Worm (Caenorhabditis elegans): ENCODE data around the gene F22H10.6.

The F22H10.6 gene

DNA sequence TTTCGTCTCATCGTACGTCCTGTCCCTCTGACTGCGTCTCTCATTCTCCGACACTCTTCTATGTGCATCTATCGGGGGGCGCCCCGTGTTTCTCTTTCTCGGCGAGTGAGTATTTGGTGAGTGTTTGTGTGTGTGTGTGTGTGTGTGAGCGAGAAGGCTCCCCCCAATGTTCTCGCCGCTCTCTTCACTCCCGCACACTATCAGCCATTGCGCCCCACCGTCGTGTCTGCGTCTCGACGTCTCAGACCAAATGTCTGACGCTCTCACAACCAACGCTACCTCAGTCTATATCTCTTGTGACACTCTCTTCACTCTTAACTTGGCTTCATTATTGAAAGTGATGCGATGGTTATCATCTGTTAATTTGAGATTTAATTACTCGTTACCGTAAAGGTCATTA lies 35.7 kb upstream of the F22H10.6 start (continued):
- TF ChIP-seq set-16 (GFP tag; IDR thresholded peaks at IDR 0.05) (peak; percentile 84), attf-4 (tag; optimal IDR thresholded peaks at IDR 0.05) (peak; percentile 9), lin-15B (tag; optimal IDR thresholded peaks at IDR 0.05) (no peak), zip-2 (tag; optimal IDR thresholded peaks at IDR 0.05) (no peak), jun-1 (tag; optimal IDR thresholded peaks at IDR 0.05) (peak; percentile 87), daf-19 (GFP tag; conservative IDR thresholded peaks at IDR 0.05) (no peak), duxl-1 (tag; optimal IDR thresholded peaks at IDR 0.05; ENCODE audit: poor library complexity) (no peak), dmd-6 (GFP tag; IDR thresholded peaks at IDR 0.05) (peak; percentile 98), F49E8.2 (tag; optimal IDR thresholded peaks at IDR 0.05; ENCODE audit: borderline replicate concordance) (no peak), egl-43 (GFP tag; IDR thresholded peaks at IDR 0.05) (no peak; the same call in 1 of the 2 replicates), daf-12 (tag; optimal IDR thresholded peaks at IDR 0.05) (no peak), lin-39 (tag; optimal IDR thresholded peaks at IDR 0.05) (no peak), ctbp-1 (GFP tag; IDR thresholded peaks at IDR 0.05) (peak; percentile 93), hmg-1.1 (GFP tag; IDR thresholded peaks at IDR 0.05) (peak; percentile 98), dmd-9 (GFP tag; IDR thresholded peaks at IDR 0.05) (peak; percentile 57; the same call in 1 of the 2 replicates), nhr-6 (tag; optimal IDR thresholded peaks at IDR 0.05) (peak; percentile 89), ces-1 (GFP tag; optimal IDR thresholded peaks at IDR 0.05) (no peak), nhr-11 (tag; optimal IDR thresholded peaks at IDR 0.05) (peak; percentile 94), nhr-42 (GFP tag; IDR thresholded peaks at IDR 0.05) (peak; percentile 45; the same call in 1 of the 2 replicates), F26F4.8 (GFP tag; conservative IDR thresholded peaks at IDR 0.05) (no peak), D1046.2 (GFP tag; IDR thresholded peaks at IDR 0.05) (0 out of 2 replicates have a peak, but pooled peaks have one; percentile 37), zip-11 (GFP tag; IDR thresholded peaks at IDR 0.05) (no peak), Y5F2A.4 (GFP tag; optimal IDR thresholded peaks at IDR 0.05) (no peak), vab-7 (GFP tag; IDR thresholded peaks at IDR 0.05) (peak; percentile 73; the same call in 1 of the 2 replicates)

DNA sequence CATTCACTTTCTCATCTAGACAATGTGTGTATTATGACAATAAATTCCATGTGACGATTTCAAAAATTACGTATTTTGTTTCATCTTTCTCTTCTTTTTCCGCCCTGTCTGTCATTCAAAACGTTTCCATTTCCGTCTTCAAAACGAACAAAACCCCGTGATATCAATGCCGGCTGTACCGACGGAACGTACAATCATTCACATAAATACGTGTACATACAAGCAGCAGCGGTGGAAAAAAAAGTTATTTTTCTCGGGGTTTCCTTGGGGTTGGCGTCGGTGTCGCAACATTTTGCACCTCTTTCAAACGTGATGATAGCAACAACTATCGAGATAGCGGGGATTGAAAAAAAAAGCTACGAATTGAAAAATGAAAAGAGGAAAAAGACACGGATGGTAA lies 33.8 kb upstream of the F22H10.6 start:
- no peak for TF ChIP-seq daf-16 (GFP tag; optimal IDR thresholded peaks at IDR 0.05)
- peak; percentile 71 for TF ChIP-seq daf-16 (tag; optimal IDR thresholded peaks at IDR 0.05)
- peak; percentile 53 for TF ChIP-seq tra-1 (GFP tag; IDR thresholded peaks at IDR 0.05)
- TF ChIP-seq F44E2.7 (GFP tag; IDR thresholded peaks at IDR 0.05): no peak
- peak; percentile 79 for TF ChIP-seq nhr-48 (tag; optimal IDR thresholded peaks at IDR 0.05)
- TF ChIP-seq nhr-25 (tag; optimal IDR thresholded peaks at IDR 0.05; ENCODE audit: borderline replicate concordance, insufficient read depth): no peak
- TF ChIP-seq D1046.2 (GFP tag; IDR thresholded peaks at IDR 0.05): no peak
- peak in 1 of 2 experiments; percentile 23 for TF ChIP-seq hif-1 (tag; optimal IDR thresholded peaks at IDR 0.05)
- peak; percentile 43 for TF ChIP-seq mdl-1 (tag; optimal IDR thresholded peaks at IDR 0.05)
- no peak for TF ChIP-seq daf-8 (GFP tag; IDR thresholded peaks at IDR 0.05)
- peak; percentile 97 for TF ChIP-seq dmd-6 (GFP tag; IDR thresholded peaks at IDR 0.05)
- TF ChIP-seq hlh-30 (tag; optimal IDR thresholded peaks at IDR 0.05; ENCODE audit: insufficient read depth): peak; percentile 87
- no peak for TF ChIP-seq ceh-44 (GFP tag; IDR thresholded peaks at IDR 0.05)
- TF ChIP-seq mxl-3 (GFP tag; optimal IDR thresholded peaks at IDR 0.05): peak; percentile 70
- TF ChIP-seq gei-8 (GFP tag; optimal IDR thresholded peaks at IDR 0.05): peak; percentile 52
- TF ChIP-seq Y5F2A.4 (GFP tag; optimal IDR thresholded peaks at IDR 0.05): no peak
- peak; percentile 71 for TF ChIP-seq nhr-28 (tag; optimal IDR thresholded peaks at IDR 0.05)
- peak; percentile 72 for TF ChIP-seq lin-1 (GFP tag; IDR thresholded peaks at IDR 0.05)
- peak; percentile 88 for TF ChIP-seq dve-1 (tag; optimal IDR thresholded peaks at IDR 0.05; ENCODE audit: insufficient read depth)
- TF ChIP-seq aha-1 (tag): peak; percentile 18
- TF ChIP-seq T20F7.1 (GFP tag; optimal IDR thresholded peaks at IDR 0.05): peak; percentile 58
- TF ChIP-seq nhr-77 (tag; optimal IDR thresholded peaks at IDR 0.05): peak; percentile 25
- TF ChIP-seq vab-7 (GFP tag; IDR thresholded peaks at IDR 0.05): no peak
- no peak for TF ChIP-seq zip-11 (GFP tag; IDR thresholded peaks at IDR 0.05)
- no peak for TF ChIP-seq zfp-3 (GFP tag; conservative IDR thresholded peaks at IDR 0.05)
- peak; percentile 85 for TF ChIP-seq hlh-11 (tag; optimal IDR thresholded peaks at IDR 0.05)
- TF ChIP-seq unc-62 (GFP tag; optimal IDR thresholded peaks at IDR 0.05 in 1 of 2): peak in 1 of 2 experiments; percentile 98
- no peak for TF ChIP-seq unc-62 (tag; optimal IDR thresholded peaks at IDR 0.05)
- TF ChIP-seq egl-43 (GFP tag; IDR thresholded peaks at IDR 0.05): no peak
- peak; percentile 49 for TF ChIP-seq nhr-76 (tag; optimal IDR thresholded peaks at IDR 0.05)
- peak; percentile 61 for TF ChIP-seq ceh-20 (GFP tag; IDR thresholded peaks at IDR 0.05)
